Fruit fly (Drosophila melanogaster) whole organism, adult: Measurements from ENCODE around the gene Grip75.

ENCODE experiments used
- CG14711 ChIP-seq: fragments of 200-800 bp; sonication (Bioruptor generic); optimal IDR thresholded peaks from 2 replicates; lab custom pipeline; 2018; ENCODE audit warnings: missing biosample characterization, mild to moderate bottlenecking, missing genetic modification characterization, moderate library complexity
- bab1 ChIP-seq: fragments of 200-800 bp; sonication (Bioruptor generic); optimal IDR thresholded peaks from 3 replicates; lab custom pipeline; 2019; ENCODE audit warnings: missing biosample characterization, mild to moderate bottlenecking, missing genetic modification characterization, moderate library complexity
- ovo ChIP-seq: fragments of 200-800 bp; sonication (Bioruptor generic); optimal IDR thresholded peaks from 2 replicates; lab custom pipeline; 2016; ENCODE audit warnings: missing biosample characterization, missing genetic modification characterization

DNA sequence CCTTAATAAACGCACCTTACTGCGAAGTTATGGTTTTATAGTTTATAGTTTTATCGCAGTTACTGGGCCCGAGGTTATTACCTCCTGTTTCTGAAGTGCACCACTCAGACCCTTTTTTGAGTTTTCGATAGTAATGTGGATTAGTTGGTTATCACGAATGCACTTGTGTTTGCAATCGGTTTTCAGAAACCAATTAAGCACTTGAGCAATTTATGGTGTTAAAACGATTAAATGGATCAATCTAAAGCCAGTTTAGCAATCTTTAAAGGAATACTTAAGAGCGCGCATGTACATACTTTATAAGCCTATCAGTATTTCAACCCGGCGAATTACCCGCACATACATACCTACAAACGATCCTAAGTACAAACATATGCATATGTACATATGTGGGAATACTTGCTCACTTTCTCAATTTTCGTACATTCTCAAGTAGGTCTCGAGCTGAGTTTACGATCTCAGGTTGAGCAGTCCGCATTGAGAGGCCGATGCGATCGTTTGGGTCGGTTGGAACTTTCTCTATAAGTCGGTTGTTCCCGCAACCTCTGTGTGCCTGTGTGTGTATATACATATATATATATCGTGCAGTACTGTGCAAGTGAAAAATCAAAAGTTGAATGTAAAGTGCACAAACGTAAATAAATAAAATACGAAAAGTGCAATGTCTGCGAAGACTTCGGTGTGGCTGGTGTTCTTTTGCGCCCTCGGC, 25.8 kb upstream of the Grip75 start, which contains the start of the genes LManI and LManII:
- no peak for TF ChIP-seq bab1 (GFP tag; lab: Kevin White, UChicago)
- no peak for TF ChIP-seq ovo (GFP tag; lab: Kevin White, UChicago)
- TF ChIP-seq CG14711 (tag; lab: Kevin White, UChicago), result no peak
